Fruit fly (Drosophila melanogaster): ENCODE data around the gene Nuf2.

The Nuf2 gene

DNA sequence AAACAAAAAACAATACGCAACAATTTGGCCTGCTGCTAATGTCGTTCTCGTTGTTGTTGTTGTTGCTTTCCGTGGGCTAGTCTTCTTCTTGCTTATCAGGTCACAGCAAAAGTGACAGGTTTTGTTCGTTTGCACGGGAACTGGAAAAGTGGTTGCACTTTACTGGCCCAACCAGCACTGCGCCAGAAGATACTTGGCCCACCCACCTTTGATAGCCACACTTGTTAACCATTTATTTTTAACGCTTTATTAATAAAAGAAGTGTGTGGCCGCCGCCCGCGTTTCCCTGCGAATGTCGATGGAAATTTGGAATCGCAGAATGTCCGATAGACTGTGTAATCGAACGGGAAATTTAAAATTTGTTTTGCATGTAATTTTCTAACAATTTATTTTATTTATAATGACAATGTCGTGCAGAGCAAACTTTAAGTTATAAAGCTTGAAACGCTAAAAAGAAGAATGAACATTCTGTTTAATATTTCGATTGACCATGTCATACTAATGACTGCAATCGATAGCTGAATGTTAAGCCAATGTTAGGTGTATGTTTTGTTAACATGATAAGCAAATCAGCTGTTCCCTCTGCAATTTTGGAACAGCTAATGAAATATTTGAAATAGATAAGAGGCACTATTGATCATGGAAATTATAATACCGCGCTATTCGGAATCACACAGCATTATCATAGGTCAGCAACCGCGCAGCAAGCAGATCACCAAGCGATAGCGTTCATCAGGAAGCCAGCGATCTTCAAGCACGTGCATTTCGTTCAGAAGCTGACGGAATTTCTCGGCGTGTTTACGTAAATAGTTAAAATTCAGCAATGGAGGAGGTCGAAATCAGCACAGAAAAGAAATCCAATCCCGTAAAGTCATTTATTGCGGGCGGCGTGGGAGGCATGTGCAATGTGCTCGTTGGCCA lies 38.4 kb downstream of the Nuf2 start, which contains the start of the genes CG31908 and MME1 (continued):
- TF ChIP-seq CG11093 (GFP tag; IDR thresholded peaks at IDR 0.05) (no peak), CG6254 (GFP tag; optimal IDR thresholded peaks at IDR 0.05) (no peak), gcm (GFP tag; optimal IDR thresholded peaks at IDR 0.05) (no peak), Drgx (GFP tag; IDR thresholded peaks at IDR 0.05) (no peak), CG4854 (GFP tag; optimal IDR thresholded peaks at IDR 0.05) (peak; percentile 10), odd (GFP tag; optimal IDR thresholded peaks at IDR 0.05) (no peak), HmgD (GFP tag; optimal IDR thresholded peaks at IDR 0.05) (no peak), Nf-YC (tag; optimal IDR thresholded peaks at IDR 0.05) (peak; percentile 16), sna (GFP tag; IDR thresholded peaks at IDR 0.05; ENCODE audit: partially characterized antibody) (peak; percentile 82), CG8924 (tag; optimal IDR thresholded peaks at IDR 0.05) (peak; percentile 42), Adf1 (GFP tag; IDR thresholded peaks at IDR 0.05) (no peak), Dad (GFP tag; optimal IDR thresholded peaks at IDR 0.05) (peak; percentile 6), CTCF (GFP tag; optimal IDR thresholded peaks at IDR 0.05) (no peak), Hr3 (GFP tag; optimal IDR thresholded peaks at IDR 0.05) (peak; percentile 6), ase (GFP tag; IDR thresholded peaks at IDR 0.05) (no peak), vnd (GFP tag; IDR thresholded peaks at IDR 0.05; ENCODE audit: partially characterized antibody) (peak; percentile 78), stc (GFP tag; IDR thresholded peaks at IDR 0.05) (no peak), CG4404 (GFP tag; IDR thresholded peaks at IDR 0.05) (no peak), inv (GFP tag; IDR thresholded peaks at IDR 0.05; ENCODE audit: partially characterized antibody) (peak; percentile 55), Xbp1 (GFP tag; optimal IDR thresholded peaks at IDR 0.05) (peak; percentile 36), cwo (GFP tag; optimal IDR thresholded peaks at IDR 0.05) (peak; percentile 67), grn (GFP tag; optimal IDR thresholded peaks at IDR 0.05) (no peak), CG3407 (GFP tag; optimal IDR thresholded peaks at IDR 0.05) (no peak), unc-4 (GFP tag; IDR thresholded peaks at IDR 0.05; ENCODE audit: partially characterized antibody) (peak; percentile 77), CHES-1-like (GFP tag; optimal IDR thresholded peaks at IDR 0.05) (peak; percentile 10), CG6791 (GFP tag; IDR thresholded peaks at IDR 0.05; ENCODE audit: partially characterized antibody) (peak; percentile 76; the same call in 2 of the 3 replicates), CG14441 (GFP tag; IDR thresholded peaks at IDR 0.05) (0 out of 2 replicates have a peak, but pooled peaks have one; percentile 25), Dbx (GFP tag; IDR thresholded peaks at IDR 0.05) (0 out of 3 replicates have a peak, but pooled peaks have one; percentile 38), ranshi (GFP tag; IDR thresholded peaks at IDR 0.05) (0 out of 2 replicates have a peak, but pooled peaks have one; percentile 28), CG2120 (GFP tag; optimal IDR thresholded peaks at IDR 0.05) (peak; percentile 61), CG14860 (GFP tag; IDR thresholded peaks at IDR 0.05; ENCODE audit: partially characterized antibody) (peak; percentile 78), her (GFP tag; optimal IDR thresholded peaks at IDR 0.05) (peak; percentile 4), CG10543 (GFP tag; optimal IDR thresholded peaks at IDR 0.05) (no peak), MBD-R2 (GFP tag; IDR thresholded peaks at IDR 0.05) (peak; percentile 57), CG10209 (GFP tag; optimal IDR thresholded peaks at IDR 0.05) (no peak), CG15514 (GFP tag; optimal IDR thresholded peaks at IDR 0.05) (peak; percentile 27), scrt (GFP tag; optimal IDR thresholded peaks at IDR 0.05) (no peak), fu2 (GFP tag; optimal IDR thresholded peaks at IDR 0.05) (peak; percentile 39), HLH3B (GFP tag; IDR thresholded peaks at IDR 0.05) (no peak), lbe (GFP tag; optimal IDR thresholded peaks at IDR 0.05) (peak; percentile 30), sens (GFP tag) (peak; percentile 84), Fer1 (GFP tag; optimal IDR thresholded peaks at IDR 0.05) (peak; percentile 17), bbx (GFP tag; IDR thresholded peaks at IDR 0.05; ENCODE audit: partially characterized antibody) (peak; percentile 68), wor (GFP tag; IDR thresholded peaks at IDR 0.05) (no peak), CG4617 (GFP tag; optimal IDR thresholded peaks at IDR 0.05; ENCODE audit: borderline replicate concordance) (peak; percentile 98), BEAF-32 (GFP tag; optimal IDR thresholded peaks at IDR 0.05) (peak; percentile 72), CG1603 (tag; optimal IDR thresholded peaks at IDR 0.05) (peak; percentile 42), CG30403 (GFP tag; optimal IDR thresholded peaks at IDR 0.05) (peak; percentile 36)

Data from whole organism, embryonic.